Fruit fly (Drosophila melanogaster): Measurements from ENCODE around the gene AkhR.

Gene AkhR

dm6 chr2L:6722822-6723749, 7.1 kb upstream of the AkhR start, which contains the start of gene homer (continued):
- TF ChIP-seq CG42726 (GFP tag; IDR thresholded peaks at IDR 0.05; ENCODE audit: partially characterized antibody) (peak; percentile 85), CG14860 (GFP tag; IDR thresholded peaks at IDR 0.05; ENCODE audit: partially characterized antibody) (peak; percentile 96), CG31441 (GFP tag; IDR thresholded peaks at IDR 0.05) (no peak), ato (GFP tag; IDR thresholded peaks at IDR 0.05; ENCODE audit: partially characterized antibody) (peak; percentile 95), sens (GFP tag) (peak; percentile 66), B-H1 (GFP tag; IDR thresholded peaks at IDR 0.05) (no peak), hth (optimal IDR thresholded peaks at IDR 0.05) (no peak), odd (GFP tag; optimal IDR thresholded peaks at IDR 0.05) (no peak), insv (GFP tag; optimal IDR thresholded peaks at IDR 0.05) (no peak), Sry-δ (GFP tag; optimal IDR thresholded peaks at IDR 0.05) (peak; percentile 91), ttk (GFP tag; IDR thresholded peaks at IDR 0.05) (no peak), btn (GFP tag; optimal IDR thresholded peaks at IDR 0.05) (no peak), CG1602 (GFP tag; optimal IDR thresholded peaks at IDR 0.05) (no peak), CG4404 (GFP tag; IDR thresholded peaks at IDR 0.05) (no peak), Atf-2 (GFP tag; optimal IDR thresholded peaks at IDR 0.05) (no peak), CG12391 (tag; optimal IDR thresholded peaks at IDR 0.05) (peak; percentile 18), Atf6 (GFP tag; IDR thresholded peaks at IDR 0.05) (no peak), dimm (GFP tag; IDR thresholded peaks at IDR 0.05) (no peak), HLH4C (GFP tag; IDR thresholded peaks at IDR 0.05; ENCODE audit: partially characterized antibody) (peak; percentile 97), CG5953 (GFP tag; IDR thresholded peaks at IDR 0.05) (no peak), Doc3 (GFP tag; IDR thresholded peaks at IDR 0.05; ENCODE audit: partially characterized antibody) (peak; percentile 78), TFAM (GFP tag; optimal IDR thresholded peaks at IDR 0.05) (no peak), CG33213 (GFP tag; optimal IDR thresholded peaks at IDR 0.05) (no peak), tap (tag; optimal IDR thresholded peaks at IDR 0.05) (no peak), CTCF (GFP tag; optimal IDR thresholded peaks at IDR 0.05) (no peak), danr (GFP tag; IDR thresholded peaks at IDR 0.05) (no peak), ci (GFP tag; IDR thresholded peaks at IDR 0.05) (peak; percentile 63; the same call in 2 of the 3 replicates), cad (GFP tag; optimal IDR thresholded peaks at IDR 0.05) (no peak), CG30403 (GFP tag; optimal IDR thresholded peaks at IDR 0.05) (peak; percentile 23), oc (tag; optimal IDR thresholded peaks at IDR 0.05) (no peak), Hr3 (GFP tag; optimal IDR thresholded peaks at IDR 0.05) (no peak), sisA (GFP tag; IDR thresholded peaks at IDR 0.05) (no peak), CG11504 (tag; optimal IDR thresholded peaks at IDR 0.05) (no peak), CG2889 (GFP tag; IDR thresholded peaks at IDR 0.05) (no peak), ems (GFP tag; optimal IDR thresholded peaks at IDR 0.05) (no peak), CG13894 (tag; optimal IDR thresholded peaks at IDR 0.05) (no peak), CG15011 (GFP tag; optimal IDR thresholded peaks at IDR 0.05) (no peak), CG4707 (GFP tag; optimal IDR thresholded peaks at IDR 0.05) (no peak), CG4617 (GFP tag; optimal IDR thresholded peaks at IDR 0.05; ENCODE audit: borderline replicate concordance) (peak; percentile 88), fu2 (GFP tag; optimal IDR thresholded peaks at IDR 0.05) (no peak), gcm (GFP tag; optimal IDR thresholded peaks at IDR 0.05) (no peak), CG12942 (GFP tag; optimal IDR thresholded peaks at IDR 0.05) (no peak), fru (optimal IDR thresholded peaks at IDR 0.05) (no peak), shn (GFP tag; optimal IDR thresholded peaks at IDR 0.05) (no peak), wek (GFP tag; optimal IDR thresholded peaks at IDR 0.05) (no peak), eyg (GFP tag; optimal IDR thresholded peaks at IDR 0.05) (no peak), CG18476 (GFP tag; optimal IDR thresholded peaks at IDR 0.05) (no peak), CG1024 (GFP tag; IDR thresholded peaks at IDR 0.05) (no peak), Oli (tag; optimal IDR thresholded peaks at IDR 0.05) (no peak), Max (GFP tag; optimal IDR thresholded peaks at IDR 0.05) (no peak), CG4328 (GFP tag; optimal IDR thresholded peaks at IDR 0.05) (no peak)

All from whole organism, embryonic.